Fruit fly (Drosophila melanogaster) whole organism, embryonic: ENCODE results near the gene OtopLc.

Experiments
- Abd-B ChIP-seq: fragments of 200-800 bp; sonication (Bioruptor generic); optimal IDR thresholded peaks from 2 replicates; lab custom pipeline; 2018; ENCODE audit warnings: missing biosample characterization, mild to moderate bottlenecking, missing genetic modification characterization, moderate library complexity
- Bgb ChIP-seq: fragments of 200-800 bp; sonication (Bioruptor generic); IDR thresholded peaks from 2 replicates; pipeline ENCODE4 v1.3.6; 2022; ENCODE audit warnings: missing biosample characterization, missing genetic modification characterization; ENCODE audit not compliant: partially characterized antibody
- CG10267 ChIP-seq: fragments of 200-800 bp; sonication (Bioruptor generic); optimal IDR thresholded peaks from 2 replicates; lab custom pipeline; 2018; ENCODE audit warnings: missing biosample characterization, mild to moderate bottlenecking, missing genetic modification characterization, moderate library complexity
- CG12659 ChIP-seq: fragments of 200-800 bp; sonication (Bioruptor generic); optimal IDR thresholded peaks from 3 replicates; lab custom pipeline; 2017; ENCODE audit warnings: mild to moderate bottlenecking, missing biosample characterization, missing genetic modification reagents, missing genetic modification characterization
- CG13123 ChIP-seq: fragments of 200-800 bp; sonication (Bioruptor generic); optimal IDR thresholded peaks from 2 replicates; lab custom pipeline; 2016; ENCODE audit warnings: missing biosample characterization, missing genetic modification characterization
- CG14441 ChIP-seq: fragments of 200-800 bp; sonication (Bioruptor generic); IDR thresholded peaks from 2 replicates; pipeline ENCODE4 v1.3.6; 2022; ENCODE audit warnings: missing biosample characterization, missing genetic modification characterization
- CG14860 ChIP-seq: fragments of 200-800 bp; sonication (Bioruptor generic); IDR thresholded peaks from 3 replicates; pipeline ENCODE4 v1.3.6; 2022; ENCODE audit warnings: missing biosample characterization, missing genetic modification characterization; ENCODE audit not compliant: partially characterized antibody
- CG15011 ChIP-seq: fragments of 200-800 bp; sonication (Bioruptor generic); optimal IDR thresholded peaks from 3 replicates; lab custom pipeline; 2018; ENCODE audit warnings: missing biosample characterization, mild to moderate bottlenecking, missing genetic modification characterization
- CG16813 ChIP-seq: fragments of 200-800 bp; sonication (Bioruptor generic); IDR thresholded peaks from 3 replicates; pipeline ENCODE4 v1.3.6; 2022; ENCODE audit warnings: missing biosample characterization, missing genetic modification characterization; ENCODE audit not compliant: partially characterized antibody
- CG2129 ChIP-seq: fragments of 200-800 bp; sonication (Bioruptor generic); IDR thresholded peaks from 2 replicates; pipeline ENCODE4 v1.3.6; 2022; ENCODE audit warnings: missing biosample characterization, missing genetic modification characterization; ENCODE audit not compliant: partially characterized antibody
- CG3281 ChIP-seq: fragments of 200-800 bp; sonication (Bioruptor generic); optimal IDR thresholded peaks from 3 replicates; lab custom pipeline; 2017; ENCODE audit warnings: missing biosample characterization, mild to moderate bottlenecking, missing genetic modification characterization
- CG34224 ChIP-seq: fragments of 200-800 bp; sonication (Bioruptor generic); IDR thresholded peaks from 3 replicates; pipeline ENCODE4 v1.3.6; 2022; ENCODE audit warnings: missing biosample characterization, missing genetic modification characterization; ENCODE audit not compliant: partially characterized antibody
- CG3838 ChIP-seq: fragments of 200-800 bp; sonication (Bioruptor generic); optimal IDR thresholded peaks from 3 replicates; lab custom pipeline; 2016; ENCODE audit warnings: missing biosample characterization, missing genetic modification characterization
- CG42726 ChIP-seq: fragments of 200-800 bp; sonication (Bioruptor generic); IDR thresholded peaks from 2 replicates; pipeline ENCODE4 v1.3.6; 2022; ENCODE audit warnings: missing biosample characterization, missing genetic modification characterization; ENCODE audit not compliant: partially characterized antibody
- CG6791 ChIP-seq: fragments of 200-800 bp; sonication (Bioruptor generic); IDR thresholded peaks from 3 replicates; pipeline ENCODE4 v1.3.6; 2022; ENCODE audit warnings: missing biosample characterization, missing genetic modification characterization; ENCODE audit not compliant: partially characterized antibody
- CG9932 ChIP-seq: fragments of 200-800 bp; sonication (Bioruptor generic); IDR thresholded peaks from 2 replicates; pipeline ENCODE4 v1.3.6; 2022; ENCODE audit warnings: missing biosample characterization, missing genetic modification characterization
- Dek ChIP-seq: fragments of 200-800 bp; sonication (Bioruptor generic); optimal IDR thresholded peaks from 3 replicates; lab custom pipeline; 2019; ENCODE audit warnings: missing biosample characterization, mild to moderate bottlenecking, missing genetic modification characterization, moderate library complexity
- Dp ChIP-seq: fragments of 200-800 bp; sonication (Bioruptor generic); optimal IDR thresholded peaks from 2 replicates; lab custom pipeline; 2018; ENCODE audit warnings: missing biosample characterization, mild to moderate bottlenecking, missing genetic modification characterization, moderate library complexity
- Dref ChIP-seq: fragments of 200-800 bp; sonication (Bioruptor generic); IDR thresholded peaks from 2 replicates; pipeline ENCODE4 v1.3.6; 2022; ENCODE audit warnings: missing biosample characterization, missing genetic modification characterization
- E2f2 ChIP-seq: fragments of 200-800 bp; sonication (Bioruptor generic); IDR thresholded peaks from 2 replicates; pipeline ENCODE4 v1.3.6; 2022; ENCODE audit warnings: missing biosample characterization, missing genetic modification characterization
- HLH4C ChIP-seq: fragments of 200-800 bp; sonication (Bioruptor generic); IDR thresholded peaks from 3 replicates; pipeline ENCODE4 v1.3.6; 2022; ENCODE audit warnings: missing biosample characterization, missing genetic modification characterization; ENCODE audit not compliant: partially characterized antibody
- MBD-R2 ChIP-seq: fragments of 200-800 bp; sonication (Bioruptor generic); IDR thresholded peaks from 2 replicates; pipeline ENCODE4 v1.3.6; 2022; ENCODE audit warnings: missing biosample characterization, missing genetic modification characterization
- MESR4 ChIP-seq: fragments of 200-800 bp; sonication (Bioruptor generic); optimal IDR thresholded peaks from 2 replicates; lab custom pipeline; 2018; ENCODE audit warnings: missing biosample characterization, mild to moderate bottlenecking, missing genetic modification characterization, moderate library complexity
- NfI ChIP-seq: fragments of 200-800 bp; sonication (Bioruptor generic); optimal IDR thresholded peaks from 3 replicates; lab custom pipeline; 2018; ENCODE audit warnings: missing biosample characterization, mild to moderate bottlenecking, missing genetic modification characterization, moderate library complexity
- Opbp ChIP-seq: fragments of 200-800 bp; sonication (Bioruptor generic); IDR thresholded peaks from 3 replicates; pipeline ENCODE4 v1.3.6; 2022; ENCODE audit warnings: missing biosample characterization, missing genetic modification characterization; ENCODE audit not compliant: partially characterized antibody
- Scr ChIP-seq: fragments of 200-800 bp; sonication (Bioruptor generic); IDR thresholded peaks from 2 replicates; pipeline ENCODE4 v1.3.6; 2022; ENCODE audit warnings: missing biosample characterization, missing genetic modification characterization; ENCODE audit not compliant: partially characterized antibody
- Sox102F ChIP-seq: fragments of 200-800 bp; sonication (Bioruptor generic); optimal IDR thresholded peaks from 2 replicates; lab custom pipeline; 2018; ENCODE audit warnings: missing biosample characterization, mild to moderate bottlenecking, missing genetic modification characterization, moderate library complexity
- Ssrp ChIP-seq: fragments of 200-800 bp; sonication (Bioruptor generic); optimal IDR thresholded peaks from 2 replicates; lab custom pipeline; 2018; ENCODE audit warnings: missing biosample characterization, mild to moderate bottlenecking, missing genetic modification characterization, moderate library complexity
- Stat92E ChIP-seq, 3 experiments: fragments of >200 bp in 2 of 3; fragments of 200-800 bp in 1 of 3; sonication (Bioruptor generic) in 1 of 3; optimal IDR thresholded peaks; 2 replicates each; lab custom pipeline; 2017 to 2019; ENCODE audit warnings: missing biosample characterization in 3 of 3, missing genetic modification characterization in 3 of 3, mild to moderate bottlenecking in 1 of 3, moderate library complexity in 1 of 3
- al ChIP-seq: fragments of 200-800 bp; sonication (Bioruptor generic); IDR thresholded peaks from 2 replicates; pipeline ENCODE4 v1.3.6; 2022; ENCODE audit warnings: missing biosample characterization, missing genetic modification characterization
- amos ChIP-seq: fragments of 200-800 bp; sonication (Bioruptor generic); IDR thresholded peaks from 2 replicates; pipeline ENCODE4 v1.3.6; 2022; ENCODE audit warnings: missing biosample characterization, missing genetic modification characterization; ENCODE audit not compliant: partially characterized antibody
- bcd ChIP-seq: fragments of 200-800 bp; sonication (Bioruptor generic); optimal IDR thresholded peaks from 2 replicates; lab custom pipeline; 2017; ENCODE audit warnings: missing biosample characterization, mild to moderate bottlenecking, missing genetic modification characterization
- cad ChIP-seq: fragments of >200 bp; optimal IDR thresholded peaks from 2 replicates; lab custom pipeline; 2017; ENCODE audit warnings: missing biosample characterization, missing genetic modification characterization
- chinmo ChIP-seq: fragments of 200-800 bp; sonication (Bioruptor generic); IDR thresholded peaks from 4 replicates; pipeline ENCODE4 v1.3.6; 2022; ENCODE audit warnings: missing biosample characterization, missing genetic modification characterization; ENCODE audit not compliant: partially characterized antibody
- eyg ChIP-seq: fragments of 200-800 bp; sonication (Bioruptor generic); optimal IDR thresholded peaks from 3 replicates; lab custom pipeline; 2016; ENCODE audit warnings: missing biosample characterization, missing genetic modification characterization
- fru ChIP-seq: fragments of >200 bp; optimal IDR thresholded peaks from 2 replicates; lab custom pipeline; 2017
- gfzf ChIP-seq: fragments of 200-800 bp; sonication (Bioruptor generic); optimal IDR thresholded peaks from 2 replicates; lab custom pipeline; 2016; ENCODE audit warnings: missing biosample characterization, mild to moderate bottlenecking, missing genetic modification characterization, moderate library complexity
- inv ChIP-seq: fragments of 200-800 bp; sonication (Bioruptor generic); IDR thresholded peaks from 2 replicates; pipeline ENCODE4 v1.3.6; 2022; ENCODE audit warnings: missing biosample characterization, missing genetic modification characterization; ENCODE audit not compliant: partially characterized antibody
- kay ChIP-seq: fragments of 200-800 bp; sonication (Bioruptor generic); optimal IDR thresholded peaks from 2 replicates; lab custom pipeline; 2016; ENCODE audit warnings: missing biosample characterization, missing genetic modification characterization
- mld ChIP-seq: fragments of 200-800 bp; sonication (Bioruptor generic); IDR thresholded peaks from 3 replicates; pipeline ENCODE4 v1.3.6; 2022; ENCODE audit warnings: missing biosample characterization, missing genetic modification characterization; ENCODE audit not compliant: partially characterized antibody
- odd ChIP-seq: fragments of 200-800 bp; sonication (Bioruptor generic); optimal IDR thresholded peaks from 2 replicates; lab custom pipeline; 2017; ENCODE audit warnings: missing biosample characterization, mild to moderate bottlenecking, missing genetic modification characterization
- pb ChIP-seq: fragments of 200-800 bp; sonication (Bioruptor generic); optimal IDR thresholded peaks from 3 replicates; lab custom pipeline; 2016; ENCODE audit warnings: missing biosample characterization, missing genetic modification characterization
- sna ChIP-seq: fragments of 200-800 bp; sonication (Bioruptor generic); IDR thresholded peaks from 2 replicates; pipeline ENCODE4 v1.3.6; 2022; ENCODE audit warnings: missing biosample characterization, missing genetic modification characterization; ENCODE audit not compliant: partially characterized antibody
- stwl ChIP-seq: fragments of 200-800 bp; sonication (Bioruptor generic); optimal IDR thresholded peaks from 3 replicates; lab custom pipeline; 2018; ENCODE audit warnings: missing biosample characterization, mild to moderate bottlenecking, missing genetic modification characterization, moderate library complexity
- trem ChIP-seq: fragments of 200-800 bp; optimal IDR thresholded peaks from 3 replicates; lab custom pipeline; 2019; ENCODE audit warnings: missing biosample characterization, mild to moderate bottlenecking, missing genetic modification characterization, moderate library complexity
- unc-4 ChIP-seq: fragments of 200-800 bp; sonication (Bioruptor generic); IDR thresholded peaks from 2 replicates; pipeline ENCODE4 v1.3.6; 2022; ENCODE audit warnings: missing biosample characterization, missing genetic modification characterization; ENCODE audit not compliant: partially characterized antibody
- vnd ChIP-seq: fragments of 200-800 bp; sonication (Bioruptor generic); IDR thresholded peaks from 3 replicates; pipeline ENCODE4 v1.3.6; 2022; ENCODE audit warnings: missing biosample characterization, missing genetic modification characterization; ENCODE audit not compliant: partially characterized antibody
- zf30C ChIP-seq: fragments of 200-800 bp; sonication (Bioruptor generic); optimal IDR thresholded peaks from 3 replicates; lab custom pipeline; 2018; ENCODE audit warnings: missing biosample characterization, mild to moderate bottlenecking, missing genetic modification characterization

The OtopLc gene

DNA sequence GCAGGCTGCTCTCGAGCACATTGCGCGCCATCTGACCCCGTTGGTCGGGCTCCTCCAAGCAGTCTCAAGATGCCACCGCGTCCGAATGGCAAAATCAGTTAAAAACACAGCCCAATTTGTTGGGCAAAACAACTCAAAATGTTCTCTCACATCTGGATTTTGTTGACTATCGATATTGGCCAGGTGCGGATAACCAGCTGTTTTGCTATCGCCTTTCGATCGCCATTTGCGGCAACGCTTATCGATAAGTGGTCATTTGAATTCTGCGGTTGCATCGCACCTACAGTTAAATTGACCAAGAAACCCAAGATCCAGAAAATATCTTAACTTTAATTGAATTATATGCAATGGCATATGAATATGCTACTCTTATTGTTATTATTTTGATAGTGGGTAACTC is 32.4 kb upstream of the OtopLc start, which contains the start of gene CG3149 (continued):
- TF ChIP-seq unc-4 (GFP tag; lab: Robert Waterston, UW): peak; percentile 71
- no peak for TF ChIP-seq CG3838 (GFP tag; lab: Kevin White, UChicago)
- no peak for TF ChIP-seq zf30C (GFP tag; lab: Kevin White, UChicago)
- peak; percentile 26 for TF ChIP-seq trem (tag; lab: Kevin White, UChicago)
- TF ChIP-seq cad: no peak
- no peak for TF ChIP-seq eyg (GFP tag; lab: Kevin White, UChicago)
- TF ChIP-seq vnd: peak; percentile 69
- TF ChIP-seq gfzf (GFP tag; lab: Kevin White, UChicago): peak; percentile 14
- no peak for TF ChIP-seq al (GFP tag; lab: Robert Waterston, UW)
- TF ChIP-seq Stat92E (GFP tag; optimal IDR thresholded peaks at IDR 0.05; lab: Kevin White, UChicago): no peak
- TF ChIP-seq Sox102F: no peak
- TF ChIP-seq Opbp (GFP tag; lab: Robert Waterston, UW): peak; percentile 73; the same call in 2 of the 3 replicates
- TF ChIP-seq CG13123 (GFP tag; lab: Kevin White, UChicago): no peak
- no peak for TF ChIP-seq kay (GFP tag; lab: Kevin White, UChicago)
- TF ChIP-seq CG14860 (GFP tag; lab: Robert Waterston, UW): peak; percentile 71
- peak; percentile 82 for TF ChIP-seq HLH4C
- peak; percentile 34; the same call in 1 of the 2 replicates for TF ChIP-seq inv (GFP tag; lab: Robert Waterston, UW)
- peak; percentile 3 for TF ChIP-seq CG10267 (tag; lab: Kevin White, UChicago)
- TF ChIP-seq CG16813: peak; percentile 62
- TF ChIP-seq CG2129 (GFP tag; lab: Robert Waterston, UW): peak; percentile 49
- TF ChIP-seq CG15011 (GFP tag; lab: Kevin White, UChicago): no peak
- no peak for TF ChIP-seq odd (GFP tag; lab: Kevin White, UChicago)
- no peak for TF ChIP-seq pb (GFP tag; lab: Kevin White, UChicago)
- TF ChIP-seq chinmo: 0 out of 4 replicates have a peak, but pooled peaks have one; percentile 71
- peak; percentile 24; the same call in 1 of the 2 replicates for TF ChIP-seq CG42726 (GFP tag; lab: Robert Waterston, UW)
- TF ChIP-seq MBD-R2 (GFP tag; lab: Robert Waterston, UW): peak; percentile 62
- TF ChIP-seq Dref (GFP tag; lab: Robert Waterston, UW): peak; percentile 81
- TF ChIP-seq bcd (GFP tag; lab: Kevin White, UChicago): no peak
- no peak for TF ChIP-seq CG12659 (GFP tag; lab: Kevin White, UChicago)
- no peak for TF ChIP-seq Ssrp (tag; lab: Kevin White, UChicago)
- TF ChIP-seq MESR4 (GFP tag; lab: Kevin White, UChicago): peak; percentile 27
- TF ChIP-seq Dp: peak; percentile 86
- TF ChIP-seq sna (GFP tag; lab: Robert Waterston, UW): peak; percentile 64; the same call in 1 of the 2 replicates
- no peak for TF ChIP-seq fru
- peak; percentile 81 for TF ChIP-seq CG34224 (GFP tag; lab: Robert Waterston, UW)
- no peak for TF ChIP-seq Abd-B (GFP tag; lab: Kevin White, UChicago)
- TF ChIP-seq Bgb (GFP tag; lab: Robert Waterston, UW): peak; percentile 69
- TF ChIP-seq CG9932 (GFP tag; lab: Robert Waterston, UW): no peak
- TF ChIP-seq E2f2 (GFP tag; lab: Robert Waterston, UW): peak; percentile 89
- no peak for TF ChIP-seq CG3281 (GFP tag; lab: Kevin White, UChicago)
- peak; percentile 83 for TF ChIP-seq mld
- peak; percentile 74 for TF ChIP-seq Scr (GFP tag; lab: Robert Waterston, UW)
- peak; percentile 25 for TF ChIP-seq stwl (tag; lab: Kevin White, UChicago)
- peak; percentile 81 for TF ChIP-seq CG6791 (GFP tag; lab: Robert Waterston, UW)
- TF ChIP-seq Dek (tag; lab: Kevin White, UChicago): no peak
- TF ChIP-seq CG14441: no peak
- TF ChIP-seq NfI (GFP tag; lab: Kevin White, UChicago): no peak
- peak; percentile 71; the same call in 1 of the 2 replicates for TF ChIP-seq amos (GFP tag; lab: Robert Waterston, UW)
